Fruit fly (Drosophila melanogaster) whole organism, embryonic: ENCODE measurements around the gene TTLL6B.

ENCODE experiments used
- Atf-2 ChIP-seq: fragments of 200-800 bp; sonication (Bioruptor generic); optimal IDR thresholded peaks from 2 replicates; lab custom pipeline; 2016; ENCODE audit warnings: missing biosample characterization, missing genetic modification characterization
- Bdp1 ChIP-seq: fragments of 200-800 bp; sonication (Bioruptor generic); optimal IDR thresholded peaks from 3 replicates; lab custom pipeline; 2016; ENCODE audit warnings: missing biosample characterization, missing genetic modification characterization
- Bgb ChIP-seq: fragments of 200-800 bp; sonication (Bioruptor generic); IDR thresholded peaks from 2 replicates; pipeline ENCODE4 v1.3.6; 2022; ENCODE audit warnings: missing biosample characterization, missing genetic modification characterization; ENCODE audit not compliant: partially characterized antibody
- CG10543 ChIP-seq: fragments of 200-800 bp; sonication (Bioruptor generic); optimal IDR thresholded peaks from 3 replicates; lab custom pipeline; 2017; ENCODE audit warnings: missing biosample characterization, mild to moderate bottlenecking, missing genetic modification characterization, moderate library complexity
- CG11504 ChIP-seq: fragments of 200-800 bp; sonication (Bioruptor generic); optimal IDR thresholded peaks from 3 replicates; lab custom pipeline; 2019; ENCODE audit warnings: missing biosample characterization, mild to moderate bottlenecking, missing genetic modification characterization, moderate library complexity
- CG13123 ChIP-seq: fragments of 200-800 bp; sonication (Bioruptor generic); optimal IDR thresholded peaks from 2 replicates; lab custom pipeline; 2016; ENCODE audit warnings: missing biosample characterization, missing genetic modification characterization
- CG14014 ChIP-seq: fragments of 200-800 bp; sonication (Bioruptor generic); IDR thresholded peaks from 2 replicates; pipeline ENCODE4 v1.3.6; 2022; ENCODE audit warnings: missing biosample characterization, missing genetic modification characterization
- CG1603 ChIP-seq: fragments of 200-800 bp; sonication (Bioruptor generic); optimal IDR thresholded peaks from 2 replicates; lab custom pipeline; 2019; ENCODE audit warnings: missing biosample characterization, mild to moderate bottlenecking, missing genetic modification characterization, moderate library complexity
- CG32767 ChIP-seq: fragments of 200-800 bp; sonication (Bioruptor generic); IDR thresholded peaks from 2 replicates; pipeline ENCODE4 v1.3.6; 2022; ENCODE audit warnings: missing biosample characterization, missing genetic modification characterization
- CG34376 ChIP-seq: fragments of 200-800 bp; sonication (Bioruptor generic); optimal IDR thresholded peaks from 2 replicates; lab custom pipeline; 2018; ENCODE audit warnings: missing biosample characterization, mild to moderate bottlenecking, missing genetic modification characterization
- CG34422 ChIP-seq: fragments of 200-800 bp; sonication (Bioruptor generic); IDR thresholded peaks from 3 replicates; pipeline ENCODE4 v1.3.6; 2022; ENCODE audit warnings: missing biosample characterization, missing genetic modification characterization
- CG3847 ChIP-seq: fragments of 200-800 bp; sonication (Bioruptor generic); IDR thresholded peaks from 2 replicates; pipeline ENCODE4 v1.3.6; 2022; ENCODE audit warnings: missing biosample characterization, missing genetic modification characterization
- CG42726 ChIP-seq: fragments of 200-800 bp; sonication (Bioruptor generic); IDR thresholded peaks from 2 replicates; pipeline ENCODE4 v1.3.6; 2022; ENCODE audit warnings: missing biosample characterization, missing genetic modification characterization; ENCODE audit not compliant: partially characterized antibody
- CG4617 ChIP-seq: fragments of 200-800 bp; sonication (Bioruptor generic); optimal IDR thresholded peaks from 3 replicates; lab custom pipeline; 2016; ENCODE audit warnings: missing biosample characterization, missing genetic modification characterization, borderline replicate concordance
- CG6175 ChIP-seq: fragments of 200-800 bp; sonication (Bioruptor generic); IDR thresholded peaks from 3 replicates; pipeline ENCODE4 v1.3.6; 2022; ENCODE audit warnings: missing biosample characterization, missing genetic modification characterization
- CG8924 ChIP-seq: fragments of 200-800 bp; optimal IDR thresholded peaks from 3 replicates; lab custom pipeline; 2019; ENCODE audit warnings: missing biosample characterization, mild to moderate bottlenecking, missing genetic modification characterization, moderate library complexity
- CG9215 ChIP-seq: fragments of 200-800 bp; sonication (Bioruptor generic); IDR thresholded peaks from 2 replicates; pipeline ENCODE4 v1.3.6; 2022; ENCODE audit warnings: missing biosample characterization, missing genetic modification characterization
- CG9932 ChIP-seq: fragments of 200-800 bp; sonication (Bioruptor generic); IDR thresholded peaks from 2 replicates; pipeline ENCODE4 v1.3.6; 2022; ENCODE audit warnings: missing biosample characterization, missing genetic modification characterization
- Doc2 ChIP-seq: fragments of 200-800 bp; sonication (Bioruptor generic); IDR thresholded peaks from 2 replicates; pipeline ENCODE4 v1.3.6; 2022; ENCODE audit warnings: missing biosample characterization, missing genetic modification characterization
- Dref ChIP-seq: fragments of 200-800 bp; sonication (Bioruptor generic); IDR thresholded peaks from 2 replicates; pipeline ENCODE4 v1.3.6; 2022; ENCODE audit warnings: missing biosample characterization, missing genetic modification characterization
- E2f2 ChIP-seq: fragments of 200-800 bp; sonication (Bioruptor generic); IDR thresholded peaks from 2 replicates; pipeline ENCODE4 v1.3.6; 2022; ENCODE audit warnings: missing biosample characterization, missing genetic modification characterization
- Gug ChIP-seq: fragments of 200-800 bp; sonication (Bioruptor generic); IDR thresholded peaks from 4 replicates; pipeline ENCODE4 v1.3.6; 2022; ENCODE audit warnings: missing biosample characterization, missing genetic modification characterization
- Hr78 ChIP-seq, 2 experiments: fragments of 200-800 bp in 1 of 2; fragments of >200 bp in 1 of 2; sonication (Bioruptor generic) in 1 of 2; optimal IDR thresholded peaks; 2 replicates each; lab custom pipeline; 2017 to 2019; ENCODE audit warnings: missing biosample characterization in 2 of 2, missing genetic modification characterization in 2 of 2, mild to moderate bottlenecking in 1 of 2, moderate library complexity in 1 of 2
- Hsf ChIP-seq: fragments of 200-800 bp; sonication (Bioruptor generic); optimal IDR thresholded peaks from 3 replicates; lab custom pipeline; 2016; ENCODE audit warnings: missing biosample characterization, missing genetic modification characterization
- MBD-R2 ChIP-seq: fragments of 200-800 bp; sonication (Bioruptor generic); IDR thresholded peaks from 2 replicates; pipeline ENCODE4 v1.3.6; 2022; ENCODE audit warnings: missing biosample characterization, missing genetic modification characterization
- Side ChIP-seq: fragments of 200-800 bp; sonication (Bioruptor generic); optimal IDR thresholded peaks from 2 replicates; lab custom pipeline; 2016; ENCODE audit warnings: missing biosample characterization, missing genetic modification characterization
- Sin3A ChIP-seq: fragments of >200 bp; optimal IDR thresholded peaks from 2 replicates; lab custom pipeline; 2018
- Sry-δ ChIP-seq: fragments of 200-800 bp; sonication (Bioruptor generic); optimal IDR thresholded peaks from 2 replicates; lab custom pipeline; 2016; ENCODE audit warnings: missing biosample characterization, missing genetic modification characterization
- Xbp1 ChIP-seq: fragments of 200-800 bp; sonication (Bioruptor generic); optimal IDR thresholded peaks from 3 replicates; lab custom pipeline; 2016; ENCODE audit warnings: missing biosample characterization, mild to moderate bottlenecking, missing genetic modification characterization
- Xrp1 ChIP-seq: fragments of 200-800 bp; sonication (Bioruptor generic); IDR thresholded peaks from 2 replicates; pipeline ENCODE4 v1.3.6; 2022; ENCODE audit warnings: missing biosample characterization, missing genetic modification characterization
- cas ChIP-seq: fragments of 200-800 bp; sonication (Bioruptor generic); IDR thresholded peaks from 2 replicates; pipeline ENCODE4 v1.3.6; 2022; ENCODE audit warnings: missing biosample characterization, missing genetic modification characterization
- chm ChIP-seq: fragments of 200-800 bp; sonication (Bioruptor generic); IDR thresholded peaks from 2 replicates; pipeline ENCODE4 v1.3.6; 2022; ENCODE audit warnings: missing biosample characterization, missing genetic modification characterization
- crol ChIP-seq: fragments of 200-800 bp; sonication (Bioruptor generic); IDR thresholded peaks from 2 replicates; pipeline ENCODE4 v1.3.6; 2022; ENCODE audit warnings: missing biosample characterization, missing genetic modification characterization
- dmrt11E ChIP-seq: fragments of 200-800 bp; sonication (Bioruptor generic); optimal IDR thresholded peaks from 3 replicates; lab custom pipeline; 2018; ENCODE audit warnings: missing biosample characterization, mild to moderate bottlenecking, missing genetic modification characterization, moderate library complexity
- dpn ChIP-seq, 2 experiments: fragments of 200-800 bp; sonication (Bioruptor generic); optimal IDR thresholded peaks; 3 replicates each; lab custom pipeline; 2016; ENCODE audit warnings: missing biosample characterization in 2 of 2, missing genetic modification characterization in 2 of 2
- exex ChIP-seq: fragments of 200-800 bp; sonication (Bioruptor generic); optimal IDR thresholded peaks from 4 replicates; lab custom pipeline; 2018; ENCODE audit warnings: missing biosample characterization, mild to moderate bottlenecking, missing genetic modification characterization, moderate library complexity
- hkb ChIP-seq, 2 experiments: fragments of 200-800 bp in 1 of 2; fragments of >200 bp in 1 of 2; sonication (Bioruptor generic) in 1 of 2; IDR thresholded peaks in 1 of 2; optimal IDR thresholded peaks in 1 of 2; 2 replicates each; pipeline versions ENCODE4 v1.3.6 to Lab custom; 2017 to 2022; ENCODE audit warnings: missing biosample characterization in 1 of 2, missing genetic modification characterization in 1 of 2
- kah ChIP-seq: fragments of 200-800 bp; sonication (Bioruptor generic); optimal IDR thresholded peaks from 2 replicates; lab custom pipeline; 2018; ENCODE audit warnings: missing biosample characterization, mild to moderate bottlenecking, missing genetic modification characterization
- lilli ChIP-seq: fragments of 200-800 bp; sonication (Bioruptor generic); optimal IDR thresholded peaks from 3 replicates; lab custom pipeline; 2016; ENCODE audit warnings: missing biosample characterization, missing genetic modification characterization
- luna ChIP-seq: fragments of 200-800 bp; sonication (Bioruptor generic); optimal IDR thresholded peaks from 2 replicates; lab custom pipeline; 2016; ENCODE audit warnings: missing biosample characterization, missing genetic modification characterization
- nom ChIP-seq: fragments of 200-800 bp; sonication (Bioruptor generic); optimal IDR thresholded peaks from 2 replicates; lab custom pipeline; 2017; ENCODE audit warnings: missing biosample characterization, missing genetic modification characterization, mild to moderate bottlenecking, moderate library complexity, missing genetic modification reagents
- pita ChIP-seq: fragments of 200-800 bp; sonication (Bioruptor generic); optimal IDR thresholded peaks from 2 replicates; lab custom pipeline; 2017; ENCODE audit warnings: missing biosample characterization, mild to moderate bottlenecking, missing genetic modification characterization
- sisA ChIP-seq: fragments of 200-800 bp; sonication (Bioruptor generic); IDR thresholded peaks from 2 replicates; pipeline ENCODE4 v1.3.6; 2022; ENCODE audit warnings: missing biosample characterization, missing genetic modification characterization
- slbo ChIP-seq: fragments of 200-800 bp; sonication (Bioruptor generic); IDR thresholded peaks from 2 replicates; pipeline ENCODE4 v1.3.6; 2022; ENCODE audit warnings: missing biosample characterization, missing genetic modification characterization
- stwl ChIP-seq: fragments of 200-800 bp; sonication (Bioruptor generic); optimal IDR thresholded peaks from 3 replicates; lab custom pipeline; 2018; ENCODE audit warnings: missing biosample characterization, mild to moderate bottlenecking, missing genetic modification characterization, moderate library complexity
- tgo ChIP-seq: fragments of 200-800 bp; sonication (Bioruptor generic); IDR thresholded peaks from 3 replicates; pipeline ENCODE4 v1.3.6; 2022; ENCODE audit warnings: missing biosample characterization, missing genetic modification characterization
- unpg ChIP-seq: fragments of 200-800 bp; sonication (Bioruptor generic); optimal IDR thresholded peaks from 3 replicates; lab custom pipeline; 2018; ENCODE audit warnings: missing biosample characterization, mild to moderate bottlenecking, missing genetic modification characterization, moderate library complexity
- wor ChIP-seq: fragments of 200-800 bp; sonication (Bioruptor generic); IDR thresholded peaks from 2 replicates; pipeline ENCODE4 v1.3.6; 2022; ENCODE audit warnings: missing biosample characterization, missing genetic modification characterization
- yki ChIP-seq: fragments of >200 bp; optimal IDR thresholded peaks from 3 replicates; lab custom pipeline; 2018

The TTLL6B gene

DNA sequence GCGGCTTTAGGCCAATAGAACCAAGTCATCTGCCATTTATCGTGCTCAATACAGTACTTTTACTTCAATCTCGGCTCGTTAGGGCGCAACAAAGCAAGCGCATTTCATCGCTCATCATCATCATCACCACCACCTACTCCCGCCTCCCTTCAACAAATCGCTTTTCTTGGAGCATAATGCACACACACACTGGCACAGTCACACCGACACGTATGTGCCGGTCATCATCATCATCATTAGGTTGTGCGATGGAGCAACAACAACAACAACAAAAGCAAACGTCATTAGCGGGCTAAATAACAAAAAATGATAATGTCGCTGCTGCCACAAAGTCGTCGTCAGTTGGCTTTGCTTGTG, 5.4 kb downstream of the TTLL6B start (continued):
- no peak for TF ChIP-seq CG13123
- TF ChIP-seq Doc2 (GFP tag; lab: Robert Waterston, UW), result no peak
- no peak for TF ChIP-seq chm
- TF ChIP-seq CG9215 (GFP tag; lab: Robert Waterston, UW), result peak; percentile 26; the same call in 1 of the 2 replicates
- no peak for TF ChIP-seq Side (GFP tag; lab: Kevin White, UChicago)
- TF ChIP-seq CG9932, result no peak
- 0 out of 3 replicates have a peak, but pooled peaks have one; percentile 19 for TF ChIP-seq tgo (GFP tag; lab: Robert Waterston, UW)
- peak; percentile 33 for TF ChIP-seq CG10543 (GFP tag; lab: Kevin White, UChicago)

DNA sequence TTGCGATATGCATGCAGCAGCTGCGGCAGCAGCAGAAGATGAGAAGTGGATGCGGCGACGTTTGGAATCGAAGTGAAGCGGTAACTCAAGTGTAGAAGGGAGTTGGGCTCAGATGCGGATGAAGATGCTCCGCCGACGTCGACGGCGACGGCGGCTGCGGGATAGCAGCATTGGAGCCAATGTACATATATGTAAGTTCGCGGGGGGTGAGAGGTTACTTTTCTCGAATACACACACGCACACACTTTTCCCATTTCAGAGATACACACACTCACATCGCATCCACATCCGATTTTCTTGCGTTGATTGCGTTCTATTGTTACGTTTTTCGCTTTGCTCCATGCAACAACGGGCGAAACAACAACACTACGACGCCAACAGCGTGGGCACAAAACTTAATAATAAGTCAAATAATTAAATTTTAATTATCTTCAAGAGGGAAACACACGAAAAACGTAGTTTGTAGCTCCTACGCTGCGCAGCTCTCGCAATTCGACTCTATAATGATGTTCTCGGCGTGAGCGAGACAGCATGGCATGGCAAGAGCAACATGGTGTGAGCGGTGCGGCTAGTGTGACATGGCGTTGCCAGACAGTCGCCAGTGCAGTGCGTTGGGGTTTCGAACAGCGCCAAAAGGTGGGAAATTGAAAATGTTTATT, 5.9 kb downstream of the TTLL6B start, which contains the start of gene CG18766:
Gene CG18766 (minus strand): TSS at position 508 of the 659 bp plus-strand sequence.
- TF ChIP-seq dmrt11E (tag; lab: Kevin White, UChicago) (peak; percentile 7), Sry-δ (GFP tag; lab: Kevin White, UChicago) (peak; percentile 56), CG34376 (peak; percentile 10), Hr78 (GFP tag; optimal IDR thresholded peaks at IDR 0.05; lab: Kevin White, UChicago) (peak in 1 of 2 experiments; percentile 91), CG1603 (tag; lab: Kevin White, UChicago) (peak; percentile 79), stwl (tag; lab: Kevin White, UChicago) (peak; percentile 33), exex (peak; percentile 30), wor (no peak), nom (peak; percentile 71), kah (GFP tag; lab: Kevin White, UChicago) (peak; percentile 42), dpn (GFP tag; optimal IDR thresholded peaks at IDR 0.05; lab: Kevin White, UChicago) (peak in 1 of 2 experiments; percentile 10), hkb (optimal IDR thresholded peaks at IDR 0.05; lab: Kevin White, UChicago) (peak; percentile 55), hkb (GFP tag; IDR thresholded peaks at IDR 0.05; lab: Robert Waterston, UW) (no peak), Bgb (GFP tag; lab: Robert Waterston, UW) (peak; percentile 41; the same call in 1 of the 2 replicates), pita (GFP tag; lab: Kevin White, UChicago) (no peak), MBD-R2 (peak; percentile 83), slbo (GFP tag; lab: Robert Waterston, UW) (peak; percentile 61), unpg (peak; percentile 8), CG32767 (GFP tag; lab: Robert Waterston, UW) (peak; percentile 51), CG6175 (GFP tag; lab: Robert Waterston, UW) (0 out of 3 replicates have a peak, but pooled peaks have one; percentile 41), E2f2 (GFP tag; lab: Robert Waterston, UW) (peak; percentile 92), luna (GFP tag; lab: Kevin White, UChicago) (peak; percentile 9), Xrp1 (GFP tag; lab: Robert Waterston, UW) (peak; percentile 17; the same call in 1 of the 2 replicates), CG34422 (peak; percentile 58; the same call in 1 of the 3 replicates), CG3847 (GFP tag; lab: Robert Waterston, UW) (peak; percentile 69), Xbp1 (GFP tag; lab: Kevin White, UChicago) (peak; percentile 25), CG14014 (GFP tag; lab: Robert Waterston, UW) (no peak), Bdp1 (GFP tag; lab: Kevin White, UChicago) (peak; percentile 9), CG4617 (peak; percentile 89), Sin3A (lab: Kevin White, UChicago) (peak; percentile 51), Hsf (GFP tag; lab: Kevin White, UChicago) (peak; percentile 27), Dref (GFP tag; lab: Robert Waterston, UW) (peak; percentile 39; the same call in 1 of the 2 replicates), Atf-2 (GFP tag; lab: Kevin White, UChicago) (no peak), sisA (GFP tag; lab: Robert Waterston, UW) (no peak), Gug (GFP tag; lab: Robert Waterston, UW) (peak; percentile 18; the same call in 1 of the 4 replicates), lilli (GFP tag; lab: Kevin White, UChicago) (peak; percentile 39), yki (lab: Kevin White, UChicago) (no peak), CG8924 (peak; percentile 14), cas (0 out of 2 replicates have a peak, but pooled peaks have one; percentile 22), CG42726 (peak; percentile 71; the same call in 1 of the 2 replicates), crol (GFP tag; lab: Robert Waterston, UW) (peak; percentile 68), CG11504 (peak; percentile 68)
